Worm (Caenorhabditis elegans) whole organism, L4 larva: ENCODE measurements around the gene F20B6.5.
A peak's percentile ranks its signal among the peaks of the same experiment; 100 is the strongest.

Experiments
- daf-8 ChIP-seq: fragments of 200-800 bp; sonication (Bioruptor generic); IDR thresholded peaks from 2 replicates; pipeline ENCODE4 v1.3.6; 2022; ENCODE audit warnings: missing genetic modification characterization, missing compliant biosample characterization
- fos-1 ChIP-seq: fragments of 150-350 bp; optimal IDR thresholded peaks from 2 replicates; lab custom pipeline; 2014; ENCODE audit warnings: missing biosample characterization, missing genetic modification characterization
- gei-8 ChIP-seq: fragments of 200-800 bp; sonication (Bioruptor generic); optimal IDR thresholded peaks from 2 replicates; lab custom pipeline; 2018; ENCODE audit warnings: mild to moderate bottlenecking, missing genetic modification characterization, missing compliant biosample characterization
- unc-62 ChIP-seq, 3 experiments: fragments of 150-350 bp in 1 of 3; sonication (generic microtip); optimal IDR thresholded peaks in 2 of 3; peaks in 1 of 3; 1 replicate in 1 of 3; 2 replicates in 2 of 3; lab custom pipeline; 2014 to 2017; ENCODE audit warnings: missing biosample characterization in 3 of 3, missing genetic modification characterization in 3 of 3, missing genetic modification reagents in 3 of 3, missing genotype in 1 of 3
- zag-1 ChIP-seq: fragments of 150-350 bp; optimal IDR thresholded peaks from 2 replicates; lab custom pipeline; 2014; ENCODE audit warnings: missing biosample characterization, missing genetic modification characterization

- no peak for TF ChIP-seq fos-1 (tag; lab: Kevin White, UChicago)
- TF ChIP-seq daf-8 (GFP tag; lab: Robert Waterston, UW), result no peak
- peak in 1 of 2 experiments; percentile 78 for TF ChIP-seq unc-62 (GFP tag; optimal IDR thresholded peaks at IDR 0.05 in 1 of 2; lab: Kevin White, UChicago)
- TF ChIP-seq unc-62 (tag; optimal IDR thresholded peaks at IDR 0.05; lab: Kevin White, UChicago), result no peak
- no peak for TF ChIP-seq gei-8 (GFP tag; lab: Kevin White, UChicago)
- TF ChIP-seq zag-1 (tag; lab: Kevin White, UChicago), result no peak
These were observed 44.9 kb upstream of the F20B6.5 start for ce11 chrX:4244489-4245123.
